Worm (Caenorhabditis elegans) whole organism, midembryonic: ENCODE data around the gene cut-6.

Source experiments
- T22C8.4 ChIP-seq: fragments of 200-800 bp; sonication (Bioruptor generic); IDR thresholded peaks from 2 replicates; pipeline ENCODE4 v1.3.6; 2022; ENCODE audit warnings: missing genetic modification characterization, missing compliant biosample characterization
- cog-1 ChIP-seq: sonication (generic microtip); optimal IDR thresholded peaks from 2 replicates; lab custom pipeline; 2016; ENCODE audit warnings: missing genetic modification characterization, missing compliant biosample characterization
- flt-1 ChIP-seq: fragments of 200-800 bp; sonication (Bioruptor generic); IDR thresholded peaks from 2 replicates; pipeline ENCODE4 v1.3.6; 2022; ENCODE audit warnings: missing genetic modification characterization, missing compliant biosample characterization
- klf-2 ChIP-seq: fragments of 200-800 bp; sonication (Bioruptor generic); conservative IDR thresholded peaks from 2 replicates; pipeline ENCODE4 v1.3.6; 2022; ENCODE audit warnings: missing genetic modification reagents, missing genetic modification characterization, missing compliant biosample characterization
- med-1 ChIP-seq: sonication (generic microtip); optimal IDR thresholded peaks from 2 replicates; lab custom pipeline; 2017; ENCODE audit warnings: missing genetic modification characterization, mild to moderate bottlenecking, missing compliant biosample characterization, antibody characterized with exemption, missing genetic modification reagents; ENCODE audit not compliant: insufficient read depth
- ref-1 ChIP-seq: fragments of 200-800 bp; sonication (Bioruptor generic); conservative IDR thresholded peaks from 2 replicates; pipeline ENCODE4 v1.3.6; 2022; ENCODE audit warnings: missing genetic modification reagents, missing genetic modification characterization, missing compliant biosample characterization
- tab-1 ChIP-seq: fragments of 200-800 bp; sonication (Bioruptor generic); IDR thresholded peaks from 2 replicates; pipeline ENCODE4 v1.3.6; 2022; ENCODE audit warnings: missing genetic modification characterization, missing compliant biosample characterization
- ztf-23 ChIP-seq: fragments of 200-800 bp; sonication (Bioruptor generic); IDR thresholded peaks from 2 replicates; pipeline ENCODE4 v1.3.6; 2022; ENCODE audit warnings: missing genetic modification reagents, missing genetic modification characterization, missing compliant biosample characterization
- ztf-29 ChIP-seq: fragments of 200-800 bp; sonication (Bioruptor generic); IDR thresholded peaks from 2 replicates; pipeline ENCODE4 v1.3.6; 2022; ENCODE audit warnings: missing genetic modification reagents, missing genetic modification characterization, missing compliant biosample characterization

The cut-6 gene

ce11 chrIII:10942905-10943304, 31.6 kb downstream of the cut-6 start:
- TF ChIP-seq T22C8.4 (GFP tag; lab: Robert Waterston, UW) (no peak), cog-1 (tag; lab: Kevin White, UChicago) (no peak), flt-1 (no peak), klf-2 (no peak), ztf-29 (GFP tag; lab: Robert Waterston, UW) (no peak), ref-1 (GFP tag; lab: Robert Waterston, UW) (no peak)

ce11 chrIII:10945537-10945936, 34.3 kb downstream of the cut-6 start:
- TF ChIP-seq ref-1 (GFP tag; lab: Robert Waterston, UW) (no peak), tab-1 (GFP tag; lab: Robert Waterston, UW) (no peak), ztf-29 (GFP tag; lab: Robert Waterston, UW) (no peak), T22C8.4 (GFP tag; lab: Robert Waterston, UW) (no peak), flt-1 (no peak), klf-2 (no peak), cog-1 (tag; lab: Kevin White, UChicago) (no peak), ztf-23 (GFP tag; lab: Robert Waterston, UW) (no peak)

ce11 chrIII:10947155-10947554, 35.9 kb downstream of the cut-6 start, which contains the start of gene strd-1:
strd-1 (plus strand) TSS chrIII:10947455.
- TF ChIP-seq tab-1 (GFP tag; lab: Robert Waterston, UW) (no peak), ztf-23 (GFP tag; lab: Robert Waterston, UW) (no peak), ref-1 (GFP tag; lab: Robert Waterston, UW) (no peak), cog-1 (tag; lab: Kevin White, UChicago) (no peak), T22C8.4 (GFP tag; lab: Robert Waterston, UW) (no peak), med-1 (GFP tag; lab: Kevin White, UChicago) (no peak), ztf-29 (GFP tag; lab: Robert Waterston, UW) (no peak), flt-1 (no peak)

- TF ChIP-seq tab-1 (GFP tag; lab: Robert Waterston, UW) (no peak), ref-1 (GFP tag; lab: Robert Waterston, UW) (no peak), ztf-23 (GFP tag; lab: Robert Waterston, UW) (no peak), T22C8.4 (GFP tag; lab: Robert Waterston, UW) (no peak), klf-2 (no peak), flt-1 (no peak), cog-1 (tag; lab: Kevin White, UChicago) (no peak), med-1 (GFP tag; lab: Kevin White, UChicago) (no peak), ztf-29 (GFP tag; lab: Robert Waterston, UW) (no peak)
These were observed 40.5 kb downstream of the cut-6 start for ce11 chrIII:10951713-10952112.

- TF ChIP-seq cog-1 (tag; lab: Kevin White, UChicago), result no peak
- TF ChIP-seq ztf-23 (GFP tag; lab: Robert Waterston, UW), result no peak
- TF ChIP-seq ref-1 (GFP tag; lab: Robert Waterston, UW), result no peak
- TF ChIP-seq ztf-29 (GFP tag; lab: Robert Waterston, UW), result no peak
- TF ChIP-seq flt-1, result no peak
- no peak for TF ChIP-seq klf-2
- TF ChIP-seq med-1 (GFP tag; lab: Kevin White, UChicago), result no peak
- TF ChIP-seq tab-1 (GFP tag; lab: Robert Waterston, UW), result no peak
- no peak; the same call in 1 of the 2 replicates for TF ChIP-seq T22C8.4 (GFP tag; lab: Robert Waterston, UW)
These were observed 41.9 kb downstream of the cut-6 start, which contains the start of gene zig-5 for ce11 chrIII:10953160-10953559. zig-5 (minus strand) TSS chrIII:10953508.

- TF ChIP-seq cog-1 (tag; lab: Kevin White, UChicago) (no peak), klf-2 (no peak), flt-1 (no peak), med-1 (GFP tag; lab: Kevin White, UChicago) (no peak), T22C8.4 (GFP tag; lab: Robert Waterston, UW) (no peak), tab-1 (GFP tag; lab: Robert Waterston, UW) (no peak), ztf-23 (GFP tag; lab: Robert Waterston, UW) (no peak), ztf-29 (GFP tag; lab: Robert Waterston, UW) (no peak), ref-1 (GFP tag; lab: Robert Waterston, UW) (no peak)
These were observed 46.0 kb downstream of the cut-6 start for ce11 chrIII:10957236-10957635.

- TF ChIP-seq klf-2 (no peak), cog-1 (tag; lab: Kevin White, UChicago) (no peak), tab-1 (GFP tag; lab: Robert Waterston, UW) (no peak), T22C8.4 (GFP tag; lab: Robert Waterston, UW) (no peak), ztf-23 (GFP tag; lab: Robert Waterston, UW) (no peak), flt-1 (no peak), ztf-29 (GFP tag; lab: Robert Waterston, UW) (no peak), med-1 (GFP tag; lab: Kevin White, UChicago) (no peak), ref-1 (GFP tag; lab: Robert Waterston, UW) (no peak)
These were observed 46.5 kb downstream of the cut-6 start for ce11 chrIII:10957710-10958109.

ce11 chrIII:10960387-10960786, 49.1 kb downstream of the cut-6 start:
- no peak for TF ChIP-seq ref-1 (GFP tag; lab: Robert Waterston, UW)
- no peak for TF ChIP-seq ztf-29 (GFP tag; lab: Robert Waterston, UW)
- TF ChIP-seq T22C8.4 (GFP tag; lab: Robert Waterston, UW), result no peak
- TF ChIP-seq cog-1 (tag; lab: Kevin White, UChicago), result no peak
- TF ChIP-seq med-1 (GFP tag; lab: Kevin White, UChicago), result no peak
- no peak for TF ChIP-seq tab-1 (GFP tag; lab: Robert Waterston, UW)
- no peak for TF ChIP-seq flt-1
- TF ChIP-seq klf-2, result no peak
- TF ChIP-seq ztf-23 (GFP tag; lab: Robert Waterston, UW), result no peak

- TF ChIP-seq T22C8.4 (GFP tag; lab: Robert Waterston, UW) (no peak), ztf-29 (GFP tag; lab: Robert Waterston, UW) (no peak), flt-1 (no peak), ref-1 (GFP tag; lab: Robert Waterston, UW) (no peak), med-1 (GFP tag; lab: Kevin White, UChicago) (no peak), ztf-23 (GFP tag; lab: Robert Waterston, UW) (no peak), cog-1 (tag; lab: Kevin White, UChicago) (no peak), klf-2 (no peak), tab-1 (GFP tag; lab: Robert Waterston, UW) (no peak)
These were observed 51.6 kb downstream of the cut-6 start for ce11 chrIII:10962910-10963309.
